Fruit fly (Drosophila melanogaster): ENCODE measurements around the gene RpS27.

DNA sequence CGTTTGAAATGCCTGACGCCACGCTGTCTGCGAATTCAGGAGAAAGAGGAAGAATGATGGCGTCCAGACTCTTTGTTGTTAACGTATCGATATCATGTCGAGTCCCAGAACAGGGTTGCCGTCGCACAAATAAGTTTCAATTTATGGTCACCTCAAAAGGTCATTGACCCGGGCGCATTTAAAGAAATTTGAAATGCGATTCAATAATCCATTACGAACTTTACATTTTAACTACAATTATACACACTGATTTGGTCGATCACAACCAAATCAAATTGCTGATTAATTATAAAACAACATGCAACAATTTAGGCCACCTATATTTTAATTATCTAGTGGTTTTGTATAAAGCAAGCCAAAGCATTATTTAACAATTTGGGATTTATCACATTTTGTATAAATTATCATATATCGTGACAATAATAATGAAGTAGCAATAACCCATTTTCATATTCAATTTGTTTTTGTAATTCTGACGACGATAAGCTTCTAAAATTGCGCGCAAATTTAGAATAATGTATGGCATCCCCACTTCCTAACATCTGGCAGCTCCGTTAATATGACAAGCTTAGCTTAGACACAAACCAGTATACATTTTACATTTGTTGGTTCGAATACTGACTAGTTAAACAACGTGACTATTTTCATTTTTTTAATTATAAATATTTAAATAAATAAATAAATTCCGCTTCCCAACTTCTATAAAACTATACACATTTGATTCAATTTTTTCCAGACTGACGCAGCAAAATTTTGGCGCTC lies 2.1 kb downstream of the RpS27 start, which contains the start of gene bam:
- TF ChIP-seq Lpt (GFP tag; optimal IDR thresholded peaks at IDR 0.05): no peak
- no peak for TF ChIP-seq CG10669 (GFP tag; optimal IDR thresholded peaks at IDR 0.05)
- no peak for TF ChIP-seq Sox15 (GFP tag; optimal IDR thresholded peaks at IDR 0.05)
- no peak for TF ChIP-seq CG8632 (GFP tag; optimal IDR thresholded peaks at IDR 0.05)
- no peak for TF ChIP-seq Gug (GFP tag; IDR thresholded peaks at IDR 0.05)
- no peak for TF ChIP-seq cyc (GFP tag; optimal IDR thresholded peaks at IDR 0.05)
- no peak for TF ChIP-seq fd85E (GFP tag; optimal IDR thresholded peaks at IDR 0.05)
- no peak for TF ChIP-seq CG6808 (GFP tag; optimal IDR thresholded peaks at IDR 0.05)
- TF ChIP-seq Ets96B (tag; optimal IDR thresholded peaks at IDR 0.05): no peak
- no peak for TF ChIP-seq CG4318 (GFP tag; optimal IDR thresholded peaks at IDR 0.05)
- no peak for TF ChIP-seq CG7368 (GFP tag; optimal IDR thresholded peaks at IDR 0.05)
- no peak for TF ChIP-seq acj6 (GFP tag; optimal IDR thresholded peaks at IDR 0.05)

All from whole organism, prepupa.